Worm (Caenorhabditis elegans): ENCODE measurements around the gene unc-69.
A peak's percentile ranks its signal among the peaks of the same experiment; 100 is the strongest.

Gene unc-69

DNA sequence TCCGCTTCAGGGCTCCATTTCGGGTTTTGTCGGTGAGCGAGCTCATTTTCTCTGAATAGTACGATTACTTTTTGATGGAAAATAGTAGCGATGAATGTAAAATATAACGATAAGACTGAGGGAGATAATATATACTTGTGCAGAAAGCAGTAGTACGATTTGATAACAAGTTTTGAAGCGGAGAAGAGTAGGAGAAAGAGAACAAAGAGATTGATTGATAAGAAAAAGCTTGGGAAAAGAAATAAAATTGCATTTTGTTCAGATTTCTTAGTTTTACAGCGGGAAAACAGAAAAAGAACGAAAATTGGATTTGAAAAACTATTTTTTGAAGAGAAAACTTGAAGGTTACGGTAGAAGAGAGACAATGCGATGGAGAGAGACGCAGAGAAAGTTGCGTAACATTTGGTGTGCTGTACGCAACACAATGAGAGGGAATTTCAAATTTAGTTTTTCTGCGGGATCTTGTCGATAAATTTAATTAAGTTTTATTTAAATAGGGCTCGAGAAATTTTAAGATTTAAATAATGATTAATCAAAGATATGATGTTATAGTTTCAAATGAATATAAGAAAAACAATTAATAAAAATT, 39.0 kb downstream of the unc-69 start, which contains the start of gene umps-1 (continued):
- no peak for TF ChIP-seq unc-39 (tag; optimal IDR thresholded peaks at IDR 0.05)

DNA sequence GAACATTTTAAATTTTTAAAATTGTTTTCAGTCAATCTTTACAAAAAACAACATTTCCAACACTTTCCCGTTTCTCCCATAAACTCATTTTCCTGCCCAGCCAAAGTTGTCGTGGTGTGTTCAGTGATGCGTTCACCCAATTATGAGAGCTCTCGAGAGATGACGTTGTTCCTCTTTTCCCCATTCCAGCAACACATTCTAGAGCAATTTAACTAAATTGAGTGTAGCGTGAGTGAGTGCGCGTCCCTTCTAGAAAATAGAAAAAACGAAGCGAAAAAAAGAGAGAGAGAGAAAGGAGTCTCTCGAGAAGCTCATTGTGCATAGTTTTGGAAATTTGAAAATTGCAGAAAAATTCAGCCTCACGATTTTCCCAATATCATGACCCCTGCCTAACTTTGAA, 40.0 kb downstream of the unc-69 start:
- TF ChIP-seq egl-27 (tag; optimal IDR thresholded peaks at IDR 0.05) (no peak), snpc-4 (tag; optimal IDR thresholded peaks at IDR 0.05) (no peak), crh-2 (tag; optimal IDR thresholded peaks at IDR 0.05) (peak; percentile 6), elt-3 (tag; optimal IDR thresholded peaks at IDR 0.05) (no peak), C34F6.9 (tag; optimal IDR thresholded peaks at IDR 0.05) (peak; percentile 31)

DNA sequence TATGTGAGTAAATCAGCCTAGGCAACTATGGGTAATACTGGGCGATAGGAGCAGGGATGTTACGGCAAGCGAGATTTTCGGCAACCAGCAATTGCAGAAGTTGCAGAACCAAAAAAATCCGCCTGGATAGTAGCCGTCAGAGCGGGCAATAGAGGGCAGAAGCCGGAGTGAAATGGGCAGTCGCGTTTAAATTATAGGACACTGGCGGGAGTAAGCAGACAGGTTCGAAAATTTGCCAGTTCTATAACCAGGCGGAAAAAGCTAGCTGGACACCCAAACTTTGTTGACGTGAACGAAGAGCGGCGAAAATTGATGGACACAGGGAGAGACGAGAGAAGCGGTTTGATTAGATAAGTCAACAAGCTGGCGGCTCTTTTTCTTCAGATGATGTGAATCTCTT, 41.2 kb downstream of the unc-69 start:
- TF ChIP-seq unc-39 (tag; optimal IDR thresholded peaks at IDR 0.05) = no peak
- TF ChIP-seq R02D3.7 (tag; optimal IDR thresholded peaks at IDR 0.05) = no peak
- no peak for TF ChIP-seq lsy-2 (tag; optimal IDR thresholded peaks at IDR 0.05)
- no peak for TF ChIP-seq unc-62 (GFP tag; optimal IDR thresholded peaks at IDR 0.05)
- TF ChIP-seq ztf-1 (GFP tag; conservative IDR thresholded peaks at IDR 0.05) = no peak
- no peak for TF ChIP-seq ZK546.5 (tag; optimal IDR thresholded peaks at IDR 0.05)
- TF ChIP-seq nhr-77 (tag; optimal IDR thresholded peaks at IDR 0.05) = no peak
- no peak for TF ChIP-seq snpc-4 (tag; optimal IDR thresholded peaks at IDR 0.05)
- TF ChIP-seq lin-11 (tag; optimal IDR thresholded peaks at IDR 0.05) = no peak
- no peak for TF ChIP-seq mab-5 (tag; optimal IDR thresholded peaks at IDR 0.05)
- TF ChIP-seq nhr-11 (tag; optimal IDR thresholded peaks at IDR 0.05) = no peak
- TF ChIP-seq fos-1 (tag; optimal IDR thresholded peaks at IDR 0.05) = no peak
- TF ChIP-seq ztf-4 (tag; optimal IDR thresholded peaks at IDR 0.05) = no peak
- TF ChIP-seq skn-1 (tag; optimal IDR thresholded peaks at IDR 0.05) = no peak
- TF ChIP-seq nhr-129 (tag; optimal IDR thresholded peaks at IDR 0.05) = no peak
- no peak for TF ChIP-seq elt-3 (tag; optimal IDR thresholded peaks at IDR 0.05)
- no peak for TF ChIP-seq gmeb-1 (tag; optimal IDR thresholded peaks at IDR 0.05)

DNA sequence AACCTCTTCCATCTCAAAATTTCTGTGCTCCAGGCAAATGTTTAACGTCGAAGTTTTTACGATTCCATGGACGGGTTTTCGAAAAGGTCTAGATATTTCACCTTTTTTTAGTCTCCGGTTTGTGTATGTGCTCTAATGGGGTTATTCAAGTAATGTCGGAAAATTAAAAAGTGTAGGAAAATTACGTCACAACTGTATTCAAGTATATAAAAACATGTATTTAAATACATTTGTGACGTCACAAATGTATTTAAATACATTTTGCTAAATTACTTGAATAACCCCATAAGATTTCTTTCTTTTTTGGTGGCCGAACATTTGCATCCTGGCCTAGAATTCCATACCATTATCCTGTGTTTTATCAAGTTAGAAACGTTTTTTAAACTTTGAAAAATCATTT, 42.7 kb downstream of the unc-69 start:
- TF ChIP-seq zag-1 (tag; optimal IDR thresholded peaks at IDR 0.05) = no peak

DNA sequence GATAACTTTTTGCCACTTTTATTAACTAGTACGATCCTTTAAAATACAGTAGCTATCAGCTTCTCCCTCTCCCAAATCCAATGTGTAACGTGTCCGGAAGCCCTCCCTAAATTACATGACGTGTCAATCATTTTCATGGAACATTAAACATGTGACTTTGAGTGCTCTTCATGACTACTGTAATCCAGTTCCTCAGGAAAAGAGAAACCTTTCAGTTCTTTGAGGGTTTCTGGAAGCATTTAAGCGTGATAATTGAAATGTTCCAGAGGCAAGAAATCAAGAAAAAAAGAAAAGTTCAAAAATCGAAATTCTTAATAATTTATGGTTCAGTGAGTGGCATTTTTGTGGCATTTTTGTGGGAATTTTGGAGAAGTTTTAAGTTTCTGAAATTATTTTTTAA, 44.2 kb downstream of the unc-69 start:
- TF ChIP-seq lsy-2 (tag; optimal IDR thresholded peaks at IDR 0.05) = peak in 1 of 2 experiments; percentile 47
- TF ChIP-seq nhr-21 (tag; optimal IDR thresholded peaks at IDR 0.05) = no peak

DNA sequence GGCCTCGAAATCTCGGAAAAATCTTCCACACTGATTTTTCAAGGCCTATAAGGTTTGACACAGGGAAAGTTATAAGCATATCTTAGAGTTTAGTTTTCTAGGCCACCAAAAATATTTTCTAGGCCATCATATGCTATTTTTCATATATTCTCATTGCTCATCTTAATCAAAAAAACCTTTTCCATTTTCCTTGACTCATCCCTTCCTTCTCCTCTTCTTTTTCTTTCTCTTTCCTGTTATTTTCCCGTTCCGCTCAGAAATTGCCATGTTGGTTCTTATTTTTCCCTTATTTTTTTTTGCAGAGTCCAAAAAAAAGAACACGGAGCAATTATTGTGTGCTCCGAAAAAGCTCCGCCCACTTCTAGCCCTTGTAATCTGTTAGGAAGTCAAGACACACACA, 45.9 kb downstream of the unc-69 start, which contains the start of gene tbc-8:
Gene tbc-8 (plus strand): TSS at position 301 of the 400 bp plus-strand sequence.
- TF ChIP-seq mab-5 (tag; optimal IDR thresholded peaks at IDR 0.05) (no peak), egl-27 (tag; optimal IDR thresholded peaks at IDR 0.05) (no peak), nhr-10 (tag; optimal IDR thresholded peaks at IDR 0.05) (no peak), unc-55 (GFP tag; optimal IDR thresholded peaks at IDR 0.05) (no peak), R02D3.7 (tag; optimal IDR thresholded peaks at IDR 0.05) (no peak), unc-62 (GFP tag; optimal IDR thresholded peaks at IDR 0.05) (no peak), nhr-77 (tag; optimal IDR thresholded peaks at IDR 0.05) (no peak), crh-2 (tag; optimal IDR thresholded peaks at IDR 0.05) (no peak), fos-1 (tag; optimal IDR thresholded peaks at IDR 0.05) (no peak), mdl-1 (tag; optimal IDR thresholded peaks at IDR 0.05) (no peak), elt-1 (tag; optimal IDR thresholded peaks at IDR 0.05) (no peak), F13H6.1 (tag; optimal IDR thresholded peaks at IDR 0.05) (no peak), snpc-4 (tag; optimal IDR thresholded peaks at IDR 0.05) (no peak), nhr-129 (tag; optimal IDR thresholded peaks at IDR 0.05) (no peak), blmp-1 (tag; optimal IDR thresholded peaks at IDR 0.05; ENCODE audit: insufficient read depth) (no peak)

DNA sequence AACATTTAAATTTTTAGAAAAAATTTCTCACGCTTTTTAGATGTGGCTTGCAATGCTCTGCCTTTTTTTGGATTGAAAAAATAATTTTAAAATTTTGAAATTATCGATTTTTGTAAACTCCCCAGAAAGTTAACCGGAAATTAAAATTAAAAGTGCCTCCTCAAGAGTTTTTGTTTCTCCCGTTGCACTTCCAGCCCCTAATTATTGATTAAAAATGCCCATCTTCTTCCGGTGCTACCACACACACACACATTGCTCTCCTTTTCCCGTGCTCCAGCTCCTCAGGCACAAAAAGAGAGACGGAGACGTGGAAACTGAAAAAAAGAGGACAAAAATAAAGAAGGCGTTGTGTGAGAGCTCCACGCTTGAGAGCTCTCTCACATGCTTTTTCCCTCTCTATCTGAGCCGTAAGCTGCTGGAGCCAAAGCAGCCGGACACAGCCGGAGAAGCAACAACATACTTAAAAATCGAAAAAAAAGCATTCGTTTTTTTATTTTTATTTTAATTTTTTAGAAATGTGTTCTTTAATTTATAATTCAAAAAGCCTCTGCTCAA, 48.7 kb downstream of the unc-69 start:
- TF ChIP-seq nhr-129 (tag; optimal IDR thresholded peaks at IDR 0.05) = peak; percentile 18
- peak in 1 of 2 experiments; percentile 24 for TF ChIP-seq lsy-2 (tag; optimal IDR thresholded peaks at IDR 0.05)
- peak; percentile 44 for TF ChIP-seq unc-55 (GFP tag; optimal IDR thresholded peaks at IDR 0.05)
- peak; percentile 45 for TF ChIP-seq C34F6.9 (tag; optimal IDR thresholded peaks at IDR 0.05)
- no peak for TF ChIP-seq crh-2 (tag; optimal IDR thresholded peaks at IDR 0.05)
- TF ChIP-seq zag-1 (tag; optimal IDR thresholded peaks at IDR 0.05) = peak; percentile 10
